Worm (Caenorhabditis elegans) whole organism, L2 larva: Measurements from ENCODE around the gene pmp-3.
A peak's percentile ranks its signal among the peaks of the same experiment; 100 is the strongest.

ENCODE experiments used
- C34F6.9 ChIP-seq: fragments of 150-350 bp; optimal IDR thresholded peaks from 2 replicates; lab custom pipeline; 2014; ENCODE audit warnings: missing biosample characterization, missing genetic modification characterization
- F13H6.1 ChIP-seq: sonication (generic microtip); optimal IDR thresholded peaks from 2 replicates; lab custom pipeline; 2016; ENCODE audit warnings: missing genetic modification characterization, missing compliant biosample characterization
- R02D3.7 ChIP-seq: fragments of 150-350 bp; optimal IDR thresholded peaks from 2 replicates; lab custom pipeline; 2014; ENCODE audit warnings: missing biosample characterization, missing genetic modification characterization
- Y55F3AM.14 ChIP-seq: fragments of 200-800 bp; sonication (Bioruptor generic); optimal IDR thresholded peaks from 2 replicates; lab custom pipeline; 2018; ENCODE audit warnings: mild to moderate bottlenecking, missing genetic modification characterization, missing compliant biosample characterization
- ZK546.5 ChIP-seq: sonication (generic microtip); optimal IDR thresholded peaks from 2 replicates; lab custom pipeline; 2017; ENCODE audit warnings: missing biosample characterization, missing genetic modification characterization
- alr-1 ChIP-seq: fragments of 150-350 bp; optimal IDR thresholded peaks from 2 replicates; lab custom pipeline; 2014; ENCODE audit warnings: missing biosample characterization, missing genetic modification characterization
- aly-2 ChIP-seq: fragments of 150-350 bp; optimal IDR thresholded peaks from 2 replicates; lab custom pipeline; 2014; ENCODE audit warnings: missing biosample characterization, missing genetic modification characterization
- ama-1 ChIP-seq: fragments of 150-350 bp; optimal IDR thresholded peaks from 2 replicates; lab custom pipeline; 2018; ENCODE audit warnings: inconsistent platforms
- blmp-1 ChIP-seq: sonication (generic microtip); optimal IDR thresholded peaks from 2 replicates; lab custom pipeline; 2017; ENCODE audit warnings: missing genetic modification characterization, mild to moderate bottlenecking, missing compliant biosample characterization, antibody characterized with exemption, moderate library complexity; ENCODE audit not compliant: insufficient read depth
- ceh-16 ChIP-seq: fragments of 150-350 bp; optimal IDR thresholded peaks from 2 replicates; lab custom pipeline; 2014; ENCODE audit warnings: missing biosample characterization, missing genetic modification characterization
- ceh-82 ChIP-seq: fragments of 150-350 bp; optimal IDR thresholded peaks from 2 replicates; lab custom pipeline; 2014; ENCODE audit warnings: missing biosample characterization, missing genetic modification characterization
- crh-2 ChIP-seq: sonication (generic microtip); optimal IDR thresholded peaks from 2 replicates; lab custom pipeline; 2017; ENCODE audit warnings: missing biosample characterization, missing genetic modification characterization
- dmd-4 ChIP-seq: sonication (generic microtip); optimal IDR thresholded peaks from 2 replicates; lab custom pipeline; 2017; ENCODE audit warnings: missing biosample characterization, missing genetic modification characterization
- egl-27 ChIP-seq: sonication (generic microtip); optimal IDR thresholded peaks from 3 replicates; lab custom pipeline; 2017; ENCODE audit warnings: missing biosample characterization, missing genetic modification reagents, missing genetic modification characterization
- elt-1 ChIP-seq: fragments of 150-350 bp; optimal IDR thresholded peaks from 2 replicates; lab custom pipeline; 2014; ENCODE audit warnings: missing biosample characterization, missing genetic modification characterization
- elt-3 ChIP-seq: sonication (generic microtip); optimal IDR thresholded peaks from 2 replicates; lab custom pipeline; 2017; ENCODE audit warnings: missing biosample characterization, missing genetic modification characterization
- fos-1 ChIP-seq: fragments of 150-350 bp; optimal IDR thresholded peaks from 2 replicates; lab custom pipeline; 2014; ENCODE audit warnings: missing biosample characterization, missing genetic modification characterization
- gmeb-1 ChIP-seq: fragments of 150-350 bp; optimal IDR thresholded peaks from 2 replicates; lab custom pipeline; 2014; ENCODE audit warnings: missing biosample characterization, missing genetic modification characterization
- lin-11 ChIP-seq: fragments of 150-350 bp; sonication (generic microtip); optimal IDR thresholded peaks from 2 replicates; lab custom pipeline; 2014; ENCODE audit warnings: missing biosample characterization, missing genetic modification characterization, inconsistent platforms, mixed read lengths
- lin-13 ChIP-seq: fragments of 150-350 bp; optimal IDR thresholded peaks from 2 replicates; lab custom pipeline; 2014; ENCODE audit warnings: missing biosample characterization, missing genetic modification reagents, missing genetic modification characterization
- lin-39 ChIP-seq: fragments of 150-350 bp; optimal IDR thresholded peaks from 2 replicates; lab custom pipeline; 2014; ENCODE audit warnings: missing biosample characterization, missing genetic modification reagents, missing genetic modification characterization
- lsy-2 ChIP-seq, 2 experiments: fragments of 150-350 bp in 1 of 2; sonication (generic microtip) in 1 of 2; optimal IDR thresholded peaks; 2 replicates each; lab custom pipeline; 2014 to 2017; ENCODE audit warnings: missing biosample characterization in 2 of 2, missing genetic modification characterization in 2 of 2
- mab-5 ChIP-seq: fragments of 150-350 bp; optimal IDR thresholded peaks from 2 replicates; lab custom pipeline; 2014; ENCODE audit warnings: missing biosample characterization, missing genetic modification characterization
- mbf-1 ChIP-seq: sonication (generic microtip); optimal IDR thresholded peaks from 2 replicates; lab custom pipeline; 2017; ENCODE audit warnings: missing biosample characterization, missing genetic modification characterization
- mdl-1 ChIP-seq, 2 experiments: fragments of 150-350 bp in 1 of 2; sonication (generic microtip) in 1 of 2; optimal IDR thresholded peaks; 2 replicates each; lab custom pipeline; 2017; ENCODE audit warnings: missing biosample characterization in 2 of 2, missing genetic modification characterization in 2 of 2
- nhr-10 ChIP-seq: sonication (generic microtip); optimal IDR thresholded peaks from 2 replicates; lab custom pipeline; 2017; ENCODE audit warnings: missing biosample characterization, missing genetic modification characterization
- nhr-11 ChIP-seq: fragments of 150-350 bp; optimal IDR thresholded peaks from 2 replicates; lab custom pipeline; 2014; ENCODE audit warnings: missing biosample characterization, missing genetic modification characterization
- nhr-12 ChIP-seq: fragments of 150-350 bp; optimal IDR thresholded peaks from 2 replicates; lab custom pipeline; 2014; ENCODE audit warnings: missing biosample characterization, missing genetic modification characterization
- nhr-129 ChIP-seq: fragments of 150-350 bp; optimal IDR thresholded peaks from 2 replicates; lab custom pipeline; 2014; ENCODE audit warnings: missing biosample characterization, missing genetic modification characterization
- nhr-21 ChIP-seq: fragments of 150-350 bp; optimal IDR thresholded peaks from 2 replicates; lab custom pipeline; 2014; ENCODE audit warnings: missing biosample characterization, missing genetic modification characterization
- nhr-23 ChIP-seq: fragments of 150-350 bp; optimal IDR thresholded peaks from 2 replicates; lab custom pipeline; 2014; ENCODE audit warnings: missing biosample characterization, missing genetic modification reagents, missing genetic modification characterization
- nhr-237 ChIP-seq: fragments of 150-350 bp; optimal IDR thresholded peaks from 2 replicates; lab custom pipeline; 2014; ENCODE audit warnings: missing biosample characterization, missing genetic modification characterization
- nhr-25 ChIP-seq: fragments of 150-350 bp; sonication (generic microtip); optimal IDR thresholded peaks from 3 replicates; lab custom pipeline; 2014; ENCODE audit warnings: missing biosample characterization, missing genetic modification characterization
- nhr-6 ChIP-seq: fragments of 150-350 bp; optimal IDR thresholded peaks from 2 replicates; lab custom pipeline; 2014; ENCODE audit warnings: missing biosample characterization, missing genetic modification characterization
- nhr-77 ChIP-seq: fragments of 150-350 bp; optimal IDR thresholded peaks from 2 replicates; lab custom pipeline; 2014; ENCODE audit warnings: missing biosample characterization, missing genetic modification characterization
- peb-1 ChIP-seq: fragments of 150-350 bp; optimal IDR thresholded peaks from 2 replicates; lab custom pipeline; 2014; ENCODE audit warnings: missing biosample characterization, missing genetic modification characterization
- sem-4 ChIP-seq: fragments of 150-350 bp; optimal IDR thresholded peaks from 2 replicates; lab custom pipeline; 2014; ENCODE audit warnings: missing biosample characterization, missing genetic modification reagents, missing genetic modification characterization
- skn-1 ChIP-seq: sonication (generic microtip); optimal IDR thresholded peaks from 2 replicates; lab custom pipeline; 2017; ENCODE audit warnings: missing biosample characterization, missing genetic modification characterization
- sma-3 ChIP-seq: sonication (generic microtip); optimal IDR thresholded peaks from 2 replicates; lab custom pipeline; 2016; ENCODE audit warnings: missing genetic modification reagents, missing genetic modification characterization, missing compliant biosample characterization
- sma-9 ChIP-seq, 2 experiments: fragments of 150-350 bp in 1 of 2; sonication (generic microtip) in 1 of 2; optimal IDR thresholded peaks; 2 replicates each; lab custom pipeline; 2014 to 2016; ENCODE audit warnings: missing genetic modification characterization in 2 of 2, mild to moderate bottlenecking in 1 of 2, missing biosample characterization in 1 of 2, missing compliant biosample characterization in 1 of 2, missing genetic modification reagents in 1 of 2, moderate library complexity in 1 of 2
- snpc-4 ChIP-seq: fragments of 150-350 bp; optimal IDR thresholded peaks from 2 replicates; lab custom pipeline; 2014; ENCODE audit warnings: missing biosample characterization, missing genetic modification characterization
- unc-39 ChIP-seq: fragments of 150-350 bp; optimal IDR thresholded peaks from 2 replicates; lab custom pipeline; 2014; ENCODE audit warnings: missing biosample characterization, missing genetic modification characterization
- unc-55 ChIP-seq: fragments of 150-350 bp; sonication (generic microtip); optimal IDR thresholded peaks from 3 replicates; lab custom pipeline; 2014; ENCODE audit warnings: missing biosample characterization, missing genetic modification reagents, missing genetic modification characterization
- unc-62 ChIP-seq: fragments of 150-350 bp; optimal IDR thresholded peaks from 2 replicates; lab custom pipeline; 2014; ENCODE audit warnings: missing biosample characterization, missing genetic modification reagents, missing genetic modification characterization
- zag-1 ChIP-seq: fragments of 150-350 bp; optimal IDR thresholded peaks from 2 replicates; lab custom pipeline; 2014; ENCODE audit warnings: missing biosample characterization, missing genetic modification characterization
- ztf-1 ChIP-seq: fragments of 200-800 bp; sonication (Bioruptor generic); conservative IDR thresholded peaks from 2 replicates; pipeline ENCODE4 v1.3.6; 2022; ENCODE audit warnings: missing genetic modification characterization, missing compliant biosample characterization
- ztf-11 ChIP-seq: sonication (generic microtip); optimal IDR thresholded peaks from 2 replicates; lab custom pipeline; 2017; ENCODE audit warnings: missing biosample characterization, missing genetic modification characterization
- ztf-4 ChIP-seq: fragments of 150-350 bp; optimal IDR thresholded peaks from 2 replicates; lab custom pipeline; 2014; ENCODE audit warnings: missing biosample characterization, missing genetic modification characterization

Gene pmp-3

ce11 chrV:14688097-14688912, 41.8 kb downstream of the pmp-3 start, which contains the start of gene C47E8.11:
C47E8.11 (plus strand) TSS chrV:14688616.
- no peak for TF ChIP-seq Y55F3AM.14 (GFP tag; lab: Kevin White, UChicago)
- no peak for TF ChIP-seq nhr-23 (tag; lab: Kevin White, UChicago)
- TF ChIP-seq elt-3: no peak
- TF ChIP-seq unc-39 (tag; lab: Kevin White, UChicago): no peak
- TF ChIP-seq nhr-237 (tag; lab: Kevin White, UChicago): no peak
- TF ChIP-seq aly-2 (tag; lab: Kevin White, UChicago): no peak
- TF ChIP-seq lsy-2 (tag; optimal IDR thresholded peaks at IDR 0.05; lab: Kevin White, UChicago): peak; percentile 6 to 76
- peak; percentile 44 for TF ChIP-seq sma-9 (GFP tag; optimal IDR thresholded peaks at IDR 0.05; lab: Kevin White, UChicago)
- no peak for TF ChIP-seq sma-9 (tag; optimal IDR thresholded peaks at IDR 0.05; lab: Kevin White, UChicago)
- TF ChIP-seq nhr-6 (tag; lab: Kevin White, UChicago): no peak
- peak; percentile 44 for TF ChIP-seq snpc-4
- TF ChIP-seq lin-13: peak; percentile 63
- no peak for TF ChIP-seq alr-1 (tag; lab: Kevin White, UChicago)
- TF ChIP-seq unc-62 (GFP tag; lab: Kevin White, UChicago): no peak
- TF ChIP-seq sem-4 (tag; lab: Kevin White, UChicago): peak; percentile 31
- no peak for TF ChIP-seq dmd-4 (tag; lab: Kevin White, UChicago)
- TF ChIP-seq fos-1 (tag; lab: Kevin White, UChicago): no peak
- no peak for TF ChIP-seq lin-39 (tag; lab: Kevin White, UChicago)
- peak; percentile 23 for TF ChIP-seq sma-3
- TF ChIP-seq ztf-1 (GFP tag; lab: Robert Waterston, UW): no peak
- TF ChIP-seq egl-27 (tag; lab: Kevin White, UChicago): no peak
- TF ChIP-seq nhr-25 (tag; lab: Kevin White, UChicago): peak; percentile 14
- no peak for TF ChIP-seq peb-1 (tag; lab: Kevin White, UChicago)
- no peak for TF ChIP-seq ceh-16 (tag; lab: Kevin White, UChicago)
- TF ChIP-seq elt-1 (tag; lab: Kevin White, UChicago): no peak
- no peak for TF ChIP-seq nhr-10 (tag; lab: Kevin White, UChicago)
- peak; percentile 53 for TF ChIP-seq gmeb-1
- peak; percentile 98 for TF ChIP-seq ama-1 (lab: Kevin White, UChicago)
- TF ChIP-seq ztf-11 (tag; lab: Kevin White, UChicago): no peak
- TF ChIP-seq crh-2 (tag; lab: Kevin White, UChicago): peak; percentile 76
- no peak for TF ChIP-seq nhr-21
- TF ChIP-seq blmp-1 (tag; lab: Kevin White, UChicago): no peak
- TF ChIP-seq nhr-77: no peak
- peak; percentile 92 for TF ChIP-seq ztf-4 (tag; lab: Kevin White, UChicago)
- TF ChIP-seq zag-1 (tag; lab: Kevin White, UChicago): no peak
- peak; percentile 93 for TF ChIP-seq skn-1
- TF ChIP-seq mab-5 (tag; lab: Kevin White, UChicago): no peak
- TF ChIP-seq mbf-1: no peak
- TF ChIP-seq ZK546.5 (tag; lab: Kevin White, UChicago): no peak
- TF ChIP-seq nhr-12 (tag; lab: Kevin White, UChicago): peak; percentile 18
- TF ChIP-seq R02D3.7: no peak
- peak; percentile 65 for TF ChIP-seq nhr-129 (tag; lab: Kevin White, UChicago)
- TF ChIP-seq F13H6.1 (tag; lab: Kevin White, UChicago): peak; percentile 54
- TF ChIP-seq C34F6.9 (tag; lab: Kevin White, UChicago): peak; percentile 61
- TF ChIP-seq lin-11 (tag; lab: Kevin White, UChicago): no peak
- TF ChIP-seq ceh-82: no peak
- no peak for TF ChIP-seq mdl-1 (tag; optimal IDR thresholded peaks at IDR 0.05; lab: Kevin White, UChicago)
- peak; percentile 6 for TF ChIP-seq unc-55 (GFP tag; lab: Kevin White, UChicago)
- TF ChIP-seq nhr-11 (tag; lab: Kevin White, UChicago): no peak
- TF ChIP-seq, all 48 proteins: peak for 17
